Fruit fly (Drosophila melanogaster): ENCODE results near the gene tll.

The tll gene

DNA sequence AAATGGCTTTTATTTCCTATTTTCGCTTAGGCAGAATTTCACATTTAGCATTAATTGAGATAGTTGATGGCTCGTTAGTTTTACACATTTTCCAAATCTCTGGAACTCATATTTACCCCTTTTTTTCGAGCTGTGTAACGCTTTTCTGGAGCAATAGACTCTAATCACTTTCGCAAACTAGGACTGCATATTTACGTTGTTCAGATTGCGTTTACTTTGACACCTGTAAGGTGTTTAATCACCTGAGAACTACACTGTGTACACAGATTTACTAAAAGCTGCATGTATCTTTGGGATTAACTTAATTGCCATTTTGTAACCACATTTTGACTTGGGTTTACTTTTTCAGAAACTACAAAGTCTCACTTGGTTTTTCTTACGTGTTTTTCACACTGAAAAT, 49.3 kb upstream of the tll start (continued):
- TF ChIP-seq Pdp1 (GFP tag; optimal IDR thresholded peaks at IDR 0.05) (no peak), ab (GFP tag; optimal IDR thresholded peaks at IDR 0.05) (no peak), CG4617 (GFP tag; optimal IDR thresholded peaks at IDR 0.05; ENCODE audit: borderline replicate concordance) (no peak), row (GFP tag; IDR thresholded peaks at IDR 0.05) (no peak), CG3281 (GFP tag; optimal IDR thresholded peaks at IDR 0.05) (peak; percentile 23), Optix (GFP tag; IDR thresholded peaks at IDR 0.05) (no peak), wek (GFP tag; optimal IDR thresholded peaks at IDR 0.05) (peak; percentile 39), pum (GFP tag; optimal IDR thresholded peaks at IDR 0.05) (no peak), nau (GFP tag; optimal IDR thresholded peaks at IDR 0.05) (peak; percentile 2), CG6272 (GFP tag; IDR thresholded peaks at IDR 0.05) (no peak), Sin3A (optimal IDR thresholded peaks at IDR 0.05) (no peak), grn (GFP tag; optimal IDR thresholded peaks at IDR 0.05) (no peak), sc (optimal IDR thresholded peaks at IDR 0.05) (no peak), sc (GFP tag; optimal IDR thresholded peaks at IDR 0.05) (no peak), D19A (tag; optimal IDR thresholded peaks at IDR 0.05) (no peak), cas (GFP tag; IDR thresholded peaks at IDR 0.05) (no peak), ash1 (GFP tag; optimal IDR thresholded peaks at IDR 0.05) (no peak), zen2 (GFP tag; IDR thresholded peaks at IDR 0.05; ENCODE audit: partially characterized antibody) (no peak), gem (tag; optimal IDR thresholded peaks at IDR 0.05) (peak; percentile 41), CG34422 (GFP tag; IDR thresholded peaks at IDR 0.05) (peak; percentile 29; the same call in 1 of the 3 replicates), HLH54F (GFP tag; optimal IDR thresholded peaks at IDR 0.05) (no peak), Vsx1 (GFP tag; optimal IDR thresholded peaks at IDR 0.05) (no peak), CG9797 (GFP tag; optimal IDR thresholded peaks at IDR 0.05) (no peak), run (tag; optimal IDR thresholded peaks at IDR 0.05) (no peak), dm (GFP tag; optimal IDR thresholded peaks at IDR 0.05) (no peak), CG4360 (GFP tag; IDR thresholded peaks at IDR 0.05) (no peak), fu2 (GFP tag; optimal IDR thresholded peaks at IDR 0.05) (no peak), CG11398 (GFP tag; optimal IDR thresholded peaks at IDR 0.05) (no peak), lbe (GFP tag; optimal IDR thresholded peaks at IDR 0.05) (no peak), CG16779 (GFP tag; IDR thresholded peaks at IDR 0.05) (no peak), crp (GFP tag; optimal IDR thresholded peaks at IDR 0.05) (peak in 1 of 2 experiments; percentile 6), chm (GFP tag; IDR thresholded peaks at IDR 0.05) (no peak), PHDP (tag; optimal IDR thresholded peaks at IDR 0.05) (peak; percentile 38), CG42726 (GFP tag; IDR thresholded peaks at IDR 0.05; ENCODE audit: partially characterized antibody) (no peak), D19B (GFP tag; optimal IDR thresholded peaks at IDR 0.05) (no peak), btn (GFP tag; optimal IDR thresholded peaks at IDR 0.05) (no peak), CG31224 (GFP tag; IDR thresholded peaks at IDR 0.05) (peak; percentile 17; the same call in 1 of the 2 replicates), onecut (GFP tag; IDR thresholded peaks at IDR 0.05) (0 out of 2 replicates have a peak, but pooled peaks have one; percentile 37), BtbVII (GFP tag; optimal IDR thresholded peaks at IDR 0.05) (no peak), CG7963 (GFP tag; IDR thresholded peaks at IDR 0.05; ENCODE audit: partially characterized antibody) (no peak), CG16815 (GFP tag; optimal IDR thresholded peaks at IDR 0.05) (no peak), kay (GFP tag; optimal IDR thresholded peaks at IDR 0.05) (no peak), dati (GFP tag; IDR thresholded peaks at IDR 0.05) (no peak), CG10462 (GFP tag; optimal IDR thresholded peaks at IDR 0.05) (no peak), CG8944 (GFP tag; optimal IDR thresholded peaks at IDR 0.05) (peak; percentile 14), CG12744 (GFP tag; optimal IDR thresholded peaks at IDR 0.05) (peak; percentile 15), salm (tag; optimal IDR thresholded peaks at IDR 0.05) (no peak), dmrt99B (tag; optimal IDR thresholded peaks at IDR 0.05) (peak; percentile 41), Deaf1 (tag; optimal IDR thresholded peaks at IDR 0.05) (no peak), wor (GFP tag; IDR thresholded peaks at IDR 0.05) (no peak), CG11504 (tag; optimal IDR thresholded peaks at IDR 0.05) (peak; percentile 29), vfl (GFP tag; optimal IDR thresholded peaks at IDR 0.05) (no peak)
